Fruit fly (Drosophila melanogaster): ENCODE data around the gene CG3345.
A peak's percentile ranks its signal among the peaks of the same experiment; 100 is the strongest.

The CG3345 gene

DNA sequence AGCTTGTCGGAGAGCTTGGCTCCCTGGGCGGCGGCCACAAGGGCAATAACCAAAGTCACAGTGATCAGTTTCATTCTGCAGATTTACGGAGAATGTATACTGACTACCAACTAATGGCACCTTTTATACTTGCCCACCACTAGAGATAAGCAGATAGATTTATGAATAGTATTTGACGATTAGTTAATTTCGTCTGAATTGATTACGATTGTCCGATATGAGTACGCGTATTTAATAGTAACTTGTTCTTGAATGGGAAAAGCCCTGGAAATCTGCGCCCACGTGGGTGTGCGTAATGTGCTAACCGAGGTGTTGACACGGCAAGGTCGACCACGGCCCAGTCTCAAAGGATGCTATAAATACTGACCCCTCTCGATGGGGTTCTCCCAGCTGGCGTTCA is 52.3 kb downstream of the CG3345 start, which contains the start of gene CG11911:
Gene CG11911 (minus strand): TSS at position 101 of the 400 bp plus-strand sequence.
- TF ChIP-seq pros (GFP tag; optimal IDR thresholded peaks at IDR 0.05) (no peak), CG15011 (GFP tag; optimal IDR thresholded peaks at IDR 0.05) (no peak), exex (tag; optimal IDR thresholded peaks at IDR 0.05) (peak; percentile 83), Ets65A (GFP tag) (peak; percentile 19), Sox102F (GFP tag; optimal IDR thresholded peaks at IDR 0.05) (no peak)
